Worm (Caenorhabditis elegans): ENCODE measurements around the gene F45D3.2.

Gene F45D3.2

ce11 chrV:12548830-12549229 is 8.0 kb downstream of the F45D3.2 start (continued):
- TF ChIP-seq nhr-129 (tag; optimal IDR thresholded peaks at IDR 0.05) = peak; percentile 45
- TF ChIP-seq sem-4 (tag; optimal IDR thresholded peaks at IDR 0.05) = no peak
- TF ChIP-seq ztf-1 (GFP tag; conservative IDR thresholded peaks at IDR 0.05) = no peak
- no peak for TF ChIP-seq nhr-10 (tag; optimal IDR thresholded peaks at IDR 0.05)
- TF ChIP-seq nhr-21 (tag; optimal IDR thresholded peaks at IDR 0.05) = peak; percentile 89
- peak; percentile 70 for TF ChIP-seq sma-9 (GFP tag; optimal IDR thresholded peaks at IDR 0.05)
- no peak for TF ChIP-seq sma-9 (tag; optimal IDR thresholded peaks at IDR 0.05)
- TF ChIP-seq mab-5 (tag; optimal IDR thresholded peaks at IDR 0.05) = no peak
- TF ChIP-seq crh-2 (tag; optimal IDR thresholded peaks at IDR 0.05) = no peak

DNA sequence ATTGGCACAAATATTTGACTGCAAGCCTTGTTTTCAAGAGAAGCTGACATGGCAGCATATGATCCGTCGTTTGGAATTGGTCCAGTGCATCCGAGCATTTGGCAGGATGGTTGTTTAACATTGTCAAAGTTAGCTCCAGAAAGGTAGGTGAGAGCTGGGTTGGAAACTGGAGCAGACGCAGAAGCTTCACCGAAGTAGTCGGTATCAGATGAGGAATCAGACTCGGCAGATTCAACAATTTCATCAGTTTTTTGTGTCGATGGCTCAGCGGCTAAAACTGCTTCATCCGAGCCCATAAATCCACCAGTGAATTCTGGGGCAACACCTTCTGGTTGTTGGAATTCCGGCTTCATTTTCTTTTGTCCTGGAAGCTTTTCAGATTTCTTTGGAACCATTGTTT is 8.8 kb downstream of the F45D3.2 start:
- TF ChIP-seq nhr-129 (tag; optimal IDR thresholded peaks at IDR 0.05) (peak; percentile 1), ama-1 (optimal IDR thresholded peaks at IDR 0.05) (peak; percentile 69), ceh-16 (tag; optimal IDR thresholded peaks at IDR 0.05) (no peak)

ce11 chrV:12550036-12550626 is 9.3 kb downstream of the F45D3.2 start, which contains the start of gene F45D3.3:
Gene F45D3.3, minus strand, starts transcription at chrV:12550385.
- TF ChIP-seq elt-3 (tag; optimal IDR thresholded peaks at IDR 0.05) (no peak), sma-3 (GFP tag; optimal IDR thresholded peaks at IDR 0.05) (peak; percentile 43), sem-4 (tag; optimal IDR thresholded peaks at IDR 0.05) (no peak), lin-13 (GFP tag; optimal IDR thresholded peaks at IDR 0.05) (no peak), Y55F3AM.14 (GFP tag; optimal IDR thresholded peaks at IDR 0.05) (no peak), ama-1 (optimal IDR thresholded peaks at IDR 0.05) (peak; percentile 94), fos-1 (tag; optimal IDR thresholded peaks at IDR 0.05) (no peak), unc-39 (tag; optimal IDR thresholded peaks at IDR 0.05) (no peak), nhr-6 (tag; optimal IDR thresholded peaks at IDR 0.05) (no peak), C34F6.9 (tag; optimal IDR thresholded peaks at IDR 0.05) (no peak), unc-62 (GFP tag; optimal IDR thresholded peaks at IDR 0.05) (no peak), skn-1 (tag; optimal IDR thresholded peaks at IDR 0.05) (no peak), sma-9 (GFP tag; optimal IDR thresholded peaks at IDR 0.05) (peak; percentile 24), sma-9 (tag; optimal IDR thresholded peaks at IDR 0.05) (no peak), nhr-12 (tag; optimal IDR thresholded peaks at IDR 0.05) (no peak), mdl-1 (tag; optimal IDR thresholded peaks at IDR 0.05) (peak; percentile 22 to 34), lin-39 (tag; optimal IDR thresholded peaks at IDR 0.05) (no peak), ceh-16 (tag; optimal IDR thresholded peaks at IDR 0.05) (no peak), aly-2 (tag; optimal IDR thresholded peaks at IDR 0.05) (no peak), lin-11 (tag; optimal IDR thresholded peaks at IDR 0.05) (no peak), F13H6.1 (tag; optimal IDR thresholded peaks at IDR 0.05) (no peak), ztf-11 (tag; optimal IDR thresholded peaks at IDR 0.05) (no peak), nhr-10 (tag; optimal IDR thresholded peaks at IDR 0.05) (no peak), nhr-11 (tag; optimal IDR thresholded peaks at IDR 0.05) (no peak), nhr-237 (tag; optimal IDR thresholded peaks at IDR 0.05) (no peak), zag-1 (tag; optimal IDR thresholded peaks at IDR 0.05) (no peak), peb-1 (tag; optimal IDR thresholded peaks at IDR 0.05) (no peak), dmd-4 (tag; optimal IDR thresholded peaks at IDR 0.05) (no peak), snpc-4 (tag; optimal IDR thresholded peaks at IDR 0.05) (no peak), mbf-1 (tag; optimal IDR thresholded peaks at IDR 0.05) (no peak), egl-27 (tag; optimal IDR thresholded peaks at IDR 0.05) (peak; percentile 25), crh-2 (tag; optimal IDR thresholded peaks at IDR 0.05) (no peak), nhr-77 (tag; optimal IDR thresholded peaks at IDR 0.05) (no peak), ceh-82 (tag; optimal IDR thresholded peaks at IDR 0.05) (no peak), nhr-21 (tag; optimal IDR thresholded peaks at IDR 0.05) (peak; percentile 79), nhr-129 (tag; optimal IDR thresholded peaks at IDR 0.05) (no peak), nhr-25 (tag; optimal IDR thresholded peaks at IDR 0.05) (peak; percentile 12), blmp-1 (tag; optimal IDR thresholded peaks at IDR 0.05; ENCODE audit: insufficient read depth) (peak; percentile 27), gmeb-1 (tag; optimal IDR thresholded peaks at IDR 0.05) (no peak), elt-1 (tag; optimal IDR thresholded peaks at IDR 0.05) (no peak), unc-55 (GFP tag; optimal IDR thresholded peaks at IDR 0.05) (no peak), lsy-2 (tag; optimal IDR thresholded peaks at IDR 0.05) (no peak), alr-1 (tag; optimal IDR thresholded peaks at IDR 0.05) (no peak)

All from whole organism, L2 larva.